Worm (Caenorhabditis elegans): ENCODE data around the gene Y59E9AL.36.

- no peak for TF ChIP-seq fos-1 (tag; optimal IDR thresholded peaks at IDR 0.05)
- TF ChIP-seq lin-39 (tag; optimal IDR thresholded peaks at IDR 0.05), result no peak
- no peak for TF ChIP-seq skn-1 (tag; optimal IDR thresholded peaks at IDR 0.05)
These were observed 52.1 kb downstream of the Y59E9AL.36 start, which contains the start of gene C24D10.49 for ce11 chrIV:5157226-5157625.

Measured in whole organism, L3 larva.